Fruit fly (Drosophila melanogaster): ENCODE data around the gene HLH4C.
A peak's percentile ranks its signal among the peaks of the same experiment; 100 is the strongest.

DNA sequence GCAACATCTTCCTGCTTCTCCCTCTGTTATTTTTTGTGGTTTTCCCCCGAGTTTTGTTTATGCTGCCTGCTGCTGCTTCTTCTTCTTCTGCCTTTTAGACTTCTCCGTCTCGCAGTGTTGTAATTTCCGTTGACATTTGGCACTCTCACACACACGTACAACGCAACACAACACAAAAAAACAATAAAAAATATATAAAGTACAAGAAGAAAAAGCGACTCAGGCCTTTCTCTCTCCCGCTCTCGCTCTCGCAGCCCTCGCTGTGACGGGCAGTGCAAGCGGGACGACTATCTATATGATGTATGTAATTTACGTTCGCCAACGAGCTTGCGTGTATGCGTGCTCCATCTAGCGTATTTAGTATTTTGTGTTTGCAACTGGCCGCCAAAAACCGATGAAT is 38.9 kb upstream of the HLH4C start:
- peak; percentile 71 for TF ChIP-seq spab (GFP tag; optimal IDR thresholded peaks at IDR 0.05)
- TF ChIP-seq CG10631 (GFP tag; optimal IDR thresholded peaks at IDR 0.05): peak; percentile 51
- TF ChIP-seq Hr39 (GFP tag; optimal IDR thresholded peaks at IDR 0.05): no peak
- TF ChIP-seq salr (GFP tag; optimal IDR thresholded peaks at IDR 0.05): peak; percentile 48 to 69
- TF ChIP-seq Eip75B (GFP tag; optimal IDR thresholded peaks at IDR 0.05): peak; percentile 39
- TF ChIP-seq CG3919 (GFP tag; optimal IDR thresholded peaks at IDR 0.05): no peak
- peak; percentile 25 for TF ChIP-seq CG4318 (GFP tag; optimal IDR thresholded peaks at IDR 0.05)
- no peak for TF ChIP-seq Sox15 (GFP tag; optimal IDR thresholded peaks at IDR 0.05)
- no peak for TF ChIP-seq CG6792 (GFP tag; optimal IDR thresholded peaks at IDR 0.05)
- peak; percentile 83 for TF ChIP-seq CG16779 (tag; optimal IDR thresholded peaks at IDR 0.05)

All from whole organism, prepupa.